Fruit fly (Drosophila melanogaster) whole organism, embryonic: ENCODE results near the gene Sytbeta.
A peak's percentile ranks its signal among the peaks of the same experiment; 100 is the strongest.

Source experiments
- Atf-2 ChIP-seq: fragments of 200-800 bp; sonication (Bioruptor generic); optimal IDR thresholded peaks from 2 replicates; lab custom pipeline; 2016; ENCODE audit warnings: missing biosample characterization, missing genetic modification characterization
- CG1024 ChIP-seq: fragments of 200-800 bp; sonication (Bioruptor generic); IDR thresholded peaks from 2 replicates; pipeline ENCODE4 v1.3.6; 2022; ENCODE audit warnings: missing biosample characterization, missing genetic modification characterization
- CG10959 ChIP-seq: fragments of 200-800 bp; sonication (Bioruptor generic); IDR thresholded peaks from 2 replicates; pipeline ENCODE4 v1.3.6; 2022; ENCODE audit warnings: missing biosample characterization, missing genetic modification characterization
- CG12104 ChIP-seq: fragments of 200-800 bp; sonication (Bioruptor generic); optimal IDR thresholded peaks from 3 replicates; lab custom pipeline; 2016; ENCODE audit warnings: missing biosample characterization, missing genetic modification characterization
- CG12219 ChIP-seq: fragments of 200-800 bp; sonication (Bioruptor generic); optimal IDR thresholded peaks from 3 replicates; lab custom pipeline; 2018; ENCODE audit warnings: missing biosample characterization, mild to moderate bottlenecking, missing genetic modification characterization
- CG12299 ChIP-seq: fragments of 200-800 bp; sonication (Bioruptor generic); optimal IDR thresholded peaks from 2 replicates; lab custom pipeline; 2018; ENCODE audit warnings: missing biosample characterization, mild to moderate bottlenecking, missing genetic modification characterization
- CG14050 ChIP-seq: fragments of 200-800 bp; sonication (Bioruptor generic); IDR thresholded peaks from 3 replicates; pipeline ENCODE4 v1.3.6; 2022; ENCODE audit warnings: missing biosample characterization, missing genetic modification characterization
- CG14667 ChIP-seq: fragments of 200-800 bp; sonication (Bioruptor generic); IDR thresholded peaks from 2 replicates; pipeline ENCODE4 v1.3.6; 2022; ENCODE audit warnings: missing biosample characterization, missing genetic modification characterization
- CG16863 ChIP-seq: fragments of 200-800 bp; sonication (Bioruptor generic); optimal IDR thresholded peaks from 3 replicates; lab custom pipeline; 2016; ENCODE audit warnings: missing biosample characterization, missing genetic modification characterization
- CG17328 ChIP-seq: fragments of 200-800 bp; sonication (Bioruptor generic); IDR thresholded peaks from 2 replicates; pipeline ENCODE4 v1.3.6; 2022; ENCODE audit warnings: missing biosample characterization, missing genetic modification characterization
- CG2129 ChIP-seq: fragments of 200-800 bp; sonication (Bioruptor generic); IDR thresholded peaks from 2 replicates; pipeline ENCODE4 v1.3.6; 2022; ENCODE audit warnings: missing biosample characterization, missing genetic modification characterization; ENCODE audit not compliant: partially characterized antibody
- CG2889 ChIP-seq: fragments of 200-800 bp; sonication (Bioruptor generic); IDR thresholded peaks from 3 replicates; pipeline ENCODE4 v1.3.6; 2022; ENCODE audit warnings: missing biosample characterization, missing genetic modification characterization
- CG31365 ChIP-seq: fragments of 200-800 bp; sonication (Bioruptor generic); optimal IDR thresholded peaks from 2 replicates; lab custom pipeline; 2018; ENCODE audit warnings: missing biosample characterization, mild to moderate bottlenecking, missing genetic modification characterization
- CG31441 ChIP-seq: fragments of 200-800 bp; sonication (Bioruptor generic); IDR thresholded peaks from 2 replicates; pipeline ENCODE4 v1.3.6; 2022; ENCODE audit warnings: missing biosample characterization, missing genetic modification characterization
- CG3163 ChIP-seq: fragments of 200-800 bp; sonication (Bioruptor generic); optimal IDR thresholded peaks from 3 replicates; lab custom pipeline; 2016; ENCODE audit warnings: missing biosample characterization, missing genetic modification characterization
- CG6175 ChIP-seq: fragments of 200-800 bp; sonication (Bioruptor generic); IDR thresholded peaks from 3 replicates; pipeline ENCODE4 v1.3.6; 2022; ENCODE audit warnings: missing biosample characterization, missing genetic modification characterization
- CG6813 ChIP-seq: fragments of 200-800 bp; sonication (Bioruptor generic); optimal IDR thresholded peaks from 2 replicates; lab custom pipeline; 2017; ENCODE audit warnings: missing biosample characterization, missing genetic modification characterization, mild to moderate bottlenecking, moderate library complexity, missing genetic modification reagents
- CG7556 ChIP-seq: fragments of 200-800 bp; sonication (Bioruptor generic); optimal IDR thresholded peaks from 2 replicates; lab custom pipeline; 2017; ENCODE audit warnings: missing biosample characterization, mild to moderate bottlenecking, missing genetic modification characterization
- CG7745 ChIP-seq: fragments of 200-800 bp; sonication (Bioruptor generic); optimal IDR thresholded peaks from 2 replicates; lab custom pipeline; 2018; ENCODE audit warnings: missing biosample characterization, mild to moderate bottlenecking, missing genetic modification characterization, moderate library complexity
- CG7839 ChIP-seq: fragments of 200-800 bp; sonication (Bioruptor generic); optimal IDR thresholded peaks from 3 replicates; lab custom pipeline; 2018; ENCODE audit warnings: missing biosample characterization, mild to moderate bottlenecking, missing genetic modification characterization, moderate library complexity
- CG7987 ChIP-seq: fragments of 200-800 bp; sonication (Bioruptor generic); optimal IDR thresholded peaks from 2 replicates; lab custom pipeline; 2018; ENCODE audit warnings: missing biosample characterization, mild to moderate bottlenecking, missing genetic modification characterization, moderate library complexity
- CG9437 ChIP-seq: fragments of 200-800 bp; sonication (Bioruptor generic); optimal IDR thresholded peaks from 2 replicates; lab custom pipeline; 2018; ENCODE audit warnings: missing biosample characterization, mild to moderate bottlenecking, missing genetic modification characterization
- CG9817 ChIP-seq: fragments of 200-800 bp; sonication (Bioruptor generic); optimal IDR thresholded peaks from 2 replicates; lab custom pipeline; 2018; ENCODE audit warnings: missing biosample characterization, mild to moderate bottlenecking, missing genetic modification characterization, moderate library complexity
- CHES-1-like ChIP-seq: fragments of 200-800 bp; sonication (Bioruptor generic); optimal IDR thresholded peaks from 2 replicates; lab custom pipeline; 2016; ENCODE audit warnings: missing biosample characterization, missing genetic modification characterization
- Hr39 ChIP-seq: fragments of >200 bp; optimal IDR thresholded peaks from 2 replicates; lab custom pipeline; 2017
- Kr ChIP-seq: fragments of 200-800 bp; sonication (Bioruptor generic); optimal IDR thresholded peaks from 2 replicates; lab custom pipeline; 2017; ENCODE audit warnings: missing biosample characterization, mild to moderate bottlenecking, missing genetic modification characterization
- Lim3 ChIP-seq: fragments of 200-800 bp; sonication (Bioruptor generic); IDR thresholded peaks from 2 replicates; pipeline ENCODE4 v1.3.6; 2022; ENCODE audit warnings: missing biosample characterization, missing genetic modification characterization
- Max ChIP-seq: fragments of 200-800 bp; sonication (Bioruptor generic); optimal IDR thresholded peaks from 2 replicates; lab custom pipeline; 2016; ENCODE audit warnings: missing biosample characterization, mild to moderate bottlenecking, missing genetic modification characterization
- Poxn ChIP-seq: fragments of 200-800 bp; sonication (Bioruptor generic); IDR thresholded peaks from 2 replicates; pipeline ENCODE4 v1.3.6; 2022; ENCODE audit warnings: missing biosample characterization, missing genetic modification characterization
- Rfx ChIP-seq: fragments of 200-800 bp; sonication (Bioruptor generic); IDR thresholded peaks from 2 replicates; pipeline ENCODE4 v1.3.6; 2022; ENCODE audit warnings: missing biosample characterization, missing genetic modification characterization
- Ssrp ChIP-seq: fragments of 200-800 bp; sonication (Bioruptor generic); optimal IDR thresholded peaks from 2 replicates; lab custom pipeline; 2018; ENCODE audit warnings: missing biosample characterization, mild to moderate bottlenecking, missing genetic modification characterization, moderate library complexity
- Taf1 ChIP-seq: fragments of 200-800 bp; sonication (Bioruptor generic); IDR thresholded peaks from 2 replicates; pipeline ENCODE4 v1.3.6; 2022; ENCODE audit warnings: missing biosample characterization, missing genetic modification characterization
- amos ChIP-seq: fragments of 200-800 bp; sonication (Bioruptor generic); IDR thresholded peaks from 2 replicates; pipeline ENCODE4 v1.3.6; 2022; ENCODE audit warnings: missing biosample characterization, missing genetic modification characterization; ENCODE audit not compliant: partially characterized antibody
- bbx ChIP-seq: fragments of 200-800 bp; sonication (Bioruptor generic); IDR thresholded peaks from 2 replicates; pipeline ENCODE4 v1.3.6; 2022; ENCODE audit warnings: missing biosample characterization, missing genetic modification characterization; ENCODE audit not compliant: partially characterized antibody
- br ChIP-seq: fragments of >200 bp; optimal IDR thresholded peaks from 2 replicates; lab custom pipeline; 2017
- chinmo ChIP-seq: fragments of 200-800 bp; sonication (Bioruptor generic); IDR thresholded peaks from 4 replicates; pipeline ENCODE4 v1.3.6; 2022; ENCODE audit warnings: missing biosample characterization, missing genetic modification characterization; ENCODE audit not compliant: partially characterized antibody
- ci ChIP-seq: fragments of 200-800 bp; sonication (Bioruptor generic); IDR thresholded peaks from 3 replicates; pipeline ENCODE4 v1.3.6; 2022; ENCODE audit warnings: missing biosample characterization, missing genetic modification characterization
- en ChIP-seq: fragments of 200-800 bp; sonication (Bioruptor generic); optimal IDR thresholded peaks from 2 replicates; lab custom pipeline; 2016; ENCODE audit warnings: missing biosample characterization, missing genetic modification characterization
- hkb ChIP-seq, 2 experiments: fragments of 200-800 bp in 1 of 2; fragments of >200 bp in 1 of 2; sonication (Bioruptor generic) in 1 of 2; IDR thresholded peaks in 1 of 2; optimal IDR thresholded peaks in 1 of 2; 2 replicates each; pipeline versions ENCODE4 v1.3.6 to Lab custom; 2017 to 2022; ENCODE audit warnings: missing biosample characterization in 1 of 2, missing genetic modification characterization in 1 of 2
- kah ChIP-seq: fragments of 200-800 bp; sonication (Bioruptor generic); optimal IDR thresholded peaks from 2 replicates; lab custom pipeline; 2018; ENCODE audit warnings: missing biosample characterization, mild to moderate bottlenecking, missing genetic modification characterization
- kay ChIP-seq: fragments of 200-800 bp; sonication (Bioruptor generic); optimal IDR thresholded peaks from 2 replicates; lab custom pipeline; 2016; ENCODE audit warnings: missing biosample characterization, missing genetic modification characterization
- ken ChIP-seq: fragments of 200-800 bp; sonication (Bioruptor generic); IDR thresholded peaks from 3 replicates; pipeline ENCODE4 v1.3.6; 2022; ENCODE audit warnings: missing biosample characterization, missing genetic modification characterization
- klu ChIP-seq: fragments of 200-800 bp; sonication (Bioruptor generic); IDR thresholded peaks from 2 replicates; pipeline ENCODE4 v1.3.6; 2022; ENCODE audit warnings: missing biosample characterization, missing genetic modification characterization
- knrl ChIP-seq: fragments of 200-800 bp; sonication (Bioruptor generic); IDR thresholded peaks from 3 replicates; pipeline ENCODE4 v1.3.6; 2022; ENCODE audit warnings: missing biosample characterization, missing genetic modification characterization; ENCODE audit not compliant: partially characterized antibody
- mld ChIP-seq: fragments of 200-800 bp; sonication (Bioruptor generic); IDR thresholded peaks from 3 replicates; pipeline ENCODE4 v1.3.6; 2022; ENCODE audit warnings: missing biosample characterization, missing genetic modification characterization; ENCODE audit not compliant: partially characterized antibody
- pum ChIP-seq: fragments of 200-800 bp; sonication (Bioruptor generic); optimal IDR thresholded peaks from 2 replicates; lab custom pipeline; 2016; ENCODE audit warnings: missing biosample characterization, missing genetic modification characterization
- scrt ChIP-seq: fragments of 200-800 bp; sonication (Bioruptor generic); optimal IDR thresholded peaks from 2 replicates; lab custom pipeline; 2018; ENCODE audit warnings: missing biosample characterization, mild to moderate bottlenecking, missing genetic modification characterization, moderate library complexity
- tgo ChIP-seq: fragments of 200-800 bp; sonication (Bioruptor generic); IDR thresholded peaks from 3 replicates; pipeline ENCODE4 v1.3.6; 2022; ENCODE audit warnings: missing biosample characterization, missing genetic modification characterization
- vnd ChIP-seq: fragments of 200-800 bp; sonication (Bioruptor generic); IDR thresholded peaks from 3 replicates; pipeline ENCODE4 v1.3.6; 2022; ENCODE audit warnings: missing biosample characterization, missing genetic modification characterization; ENCODE audit not compliant: partially characterized antibody
- wdn ChIP-seq: fragments of 200-800 bp; sonication (Bioruptor generic); IDR thresholded peaks from 2 replicates; pipeline ENCODE4 v1.3.6; 2022; ENCODE audit warnings: missing biosample characterization, missing genetic modification characterization
- yki ChIP-seq: fragments of >200 bp; optimal IDR thresholded peaks from 3 replicates; lab custom pipeline; 2018

Sytbeta gene

dm6 chr3L:14972625-14973250 lies 92.0 kb downstream of the Sytbeta start, which contains the start of gene Brd (continued):
- TF ChIP-seq CG12104 (GFP tag; lab: Kevin White, UChicago) (no peak), kay (GFP tag; lab: Kevin White, UChicago) (no peak), CG31365 (tag; lab: Kevin White, UChicago) (no peak), mld (GFP tag; lab: Robert Waterston, UW) (no peak), klu (no peak), pum (GFP tag; lab: Kevin White, UChicago) (no peak), CG3163 (GFP tag; lab: Kevin White, UChicago) (no peak), CG6813 (no peak), CG14050 (GFP tag; lab: Robert Waterston, UW) (no peak), CG2129 (GFP tag; lab: Robert Waterston, UW) (no peak), Ssrp (tag; lab: Kevin White, UChicago) (no peak), CG7745 (tag; lab: Kevin White, UChicago) (no peak), CG7987 (no peak), en (GFP tag; lab: Kevin White, UChicago) (no peak), scrt (no peak), tgo (GFP tag; lab: Robert Waterston, UW) (no peak), kah (GFP tag; lab: Kevin White, UChicago) (no peak), CG17328 (0 out of 2 replicates have a peak, but pooled peaks have one; percentile 8), CG6175 (GFP tag; lab: Robert Waterston, UW) (no peak), CG12219 (GFP tag; lab: Kevin White, UChicago) (no peak), CG7556 (GFP tag; lab: Kevin White, UChicago) (no peak), CG10959 (GFP tag; lab: Robert Waterston, UW) (peak; percentile 23; the same call in 1 of the 2 replicates), knrl (GFP tag; lab: Robert Waterston, UW) (no peak), ci (GFP tag; lab: Robert Waterston, UW) (0 out of 3 replicates have a peak, but pooled peaks have one; percentile 3), amos (no peak; the same call in 1 of the 2 replicates), ken (GFP tag; lab: Robert Waterston, UW) (no peak), yki (no peak), CG16863 (GFP tag; lab: Kevin White, UChicago) (no peak), Poxn (GFP tag; lab: Robert Waterston, UW) (no peak), CHES-1-like (GFP tag; lab: Kevin White, UChicago) (no peak), Taf1 (GFP tag; lab: Robert Waterston, UW) (no peak), Rfx (GFP tag; lab: Robert Waterston, UW) (no peak), CG7839 (no peak), CG12299 (no peak), CG31441 (GFP tag; lab: Robert Waterston, UW) (no peak), vnd (GFP tag; lab: Robert Waterston, UW) (no peak), Atf-2 (no peak), hkb (optimal IDR thresholded peaks at IDR 0.05; lab: Kevin White, UChicago) (no peak), hkb (GFP tag; IDR thresholded peaks at IDR 0.05; lab: Robert Waterston, UW) (no peak), CG9817 (no peak), chinmo (GFP tag; lab: Robert Waterston, UW) (no peak), CG2889 (GFP tag; lab: Robert Waterston, UW) (no peak), CG9437 (GFP tag; lab: Kevin White, UChicago) (no peak), Max (no peak), bbx (GFP tag; lab: Robert Waterston, UW) (no peak), Hr39 (lab: Kevin White, UChicago) (no peak), Kr (GFP tag; lab: Kevin White, UChicago) (no peak), CG14667 (no peak), wdn (no peak), Lim3 (GFP tag; lab: Robert Waterston, UW) (no peak), CG1024 (no peak), br (lab: Kevin White, UChicago) (no peak)
